Fruit fly (Drosophila melanogaster): Measurements from ENCODE around the gene CG7953.
A peak's percentile ranks its signal among the peaks of the same experiment; 100 is the strongest.

CG7953 gene

dm6 chr2L:13847625-13848024 lies at the start of gene CG7953:
CG7953 (plus strand) TSS chr2L:13847925.
- TF ChIP-seq Hr96 (GFP tag; optimal IDR thresholded peaks at IDR 0.05) (no peak), bab1 (GFP tag; optimal IDR thresholded peaks at IDR 0.05) (no peak), Mnt (GFP tag; optimal IDR thresholded peaks at IDR 0.05) (no peak), cnc (optimal IDR thresholded peaks at IDR 0.05) (no peak), kay (GFP tag; ENCODE audit: borderline replicate concordance) (no peak), CG7101 (tag; optimal IDR thresholded peaks at IDR 0.05) (no peak), pad (GFP tag; optimal IDR thresholded peaks at IDR 0.05) (no peak), CG11617 (GFP tag; optimal IDR thresholded peaks at IDR 0.05) (no peak), CG5204 (GFP tag; optimal IDR thresholded peaks at IDR 0.05) (no peak), CG12768 (GFP tag; optimal IDR thresholded peaks at IDR 0.05) (no peak), CG1620 (GFP tag; optimal IDR thresholded peaks at IDR 0.05) (no peak), ovo (GFP tag; optimal IDR thresholded peaks at IDR 0.05) (no peak), toe (GFP tag; optimal IDR thresholded peaks at IDR 0.05) (no peak), Clk (GFP tag; optimal IDR thresholded peaks at IDR 0.05) (no peak), CG7045 (GFP tag; optimal IDR thresholded peaks at IDR 0.05) (no peak), cic (GFP tag; optimal IDR thresholded peaks at IDR 0.05) (no peak)

- no peak for TF ChIP-seq toe (GFP tag; optimal IDR thresholded peaks at IDR 0.05)
- no peak for TF ChIP-seq ovo (GFP tag; optimal IDR thresholded peaks at IDR 0.05)
- TF ChIP-seq CG7101 (tag; optimal IDR thresholded peaks at IDR 0.05): peak; percentile 61
- TF ChIP-seq CG7045 (GFP tag; optimal IDR thresholded peaks at IDR 0.05): peak; percentile 47
- TF ChIP-seq Crg-1 (GFP tag; optimal IDR thresholded peaks at IDR 0.05): peak; percentile 12
- TF ChIP-seq CG11617 (GFP tag; optimal IDR thresholded peaks at IDR 0.05): no peak
- TF ChIP-seq Clk (GFP tag; optimal IDR thresholded peaks at IDR 0.05): no peak
- TF ChIP-seq bab1 (GFP tag; optimal IDR thresholded peaks at IDR 0.05): no peak
- TF ChIP-seq CG12768 (GFP tag; optimal IDR thresholded peaks at IDR 0.05): peak; percentile 16
- peak; percentile 40 for TF ChIP-seq CG33017 (tag; optimal IDR thresholded peaks at IDR 0.05)
- peak; percentile 60 for TF ChIP-seq cic (GFP tag; optimal IDR thresholded peaks at IDR 0.05)
These were observed 46.6 kb upstream of the CG7953 start for dm6 chr2L:13801166-13801565.

- peak; percentile 35 for TF ChIP-seq Mnt (GFP tag; optimal IDR thresholded peaks at IDR 0.05)
- peak; percentile 58 for TF ChIP-seq CG12768 (GFP tag; optimal IDR thresholded peaks at IDR 0.05)
- no peak for TF ChIP-seq CG7045 (GFP tag; optimal IDR thresholded peaks at IDR 0.05)
- peak; percentile 51 for TF ChIP-seq cic (GFP tag; optimal IDR thresholded peaks at IDR 0.05)
These were observed 45.6 kb upstream of the CG7953 start for dm6 chr2L:13802075-13802639.

dm6 chr2L:13803032-13803661 lies 44.6 kb upstream of the CG7953 start, which contains the start of gene CAH1:
CAH1 (plus strand) TSS chr2L:13803626.
- TF ChIP-seq cnc (optimal IDR thresholded peaks at IDR 0.05): peak in 1 of 2 experiments; percentile 37
- no peak for TF ChIP-seq Clk (GFP tag; optimal IDR thresholded peaks at IDR 0.05)
- TF ChIP-seq toe (GFP tag; optimal IDR thresholded peaks at IDR 0.05): no peak
- TF ChIP-seq tj (GFP tag; optimal IDR thresholded peaks at IDR 0.05): peak; percentile 32
- no peak for TF ChIP-seq CG14711 (tag; optimal IDR thresholded peaks at IDR 0.05)
- TF ChIP-seq CG11617 (GFP tag; optimal IDR thresholded peaks at IDR 0.05): no peak
- TF ChIP-seq pad (GFP tag; optimal IDR thresholded peaks at IDR 0.05): no peak
- TF ChIP-seq bab1 (GFP tag; optimal IDR thresholded peaks at IDR 0.05): no peak
- TF ChIP-seq kay (GFP tag; ENCODE audit: borderline replicate concordance): no peak
- peak; percentile 23 for TF ChIP-seq ovo (GFP tag; optimal IDR thresholded peaks at IDR 0.05)
- TF ChIP-seq Mnt (GFP tag; optimal IDR thresholded peaks at IDR 0.05): peak; percentile 11
- TF ChIP-seq CG7045 (GFP tag; optimal IDR thresholded peaks at IDR 0.05): no peak
- no peak for TF ChIP-seq CG1620 (GFP tag; optimal IDR thresholded peaks at IDR 0.05)
- no peak for TF ChIP-seq Hr96 (GFP tag; optimal IDR thresholded peaks at IDR 0.05)
- no peak for TF ChIP-seq CG7101 (tag; optimal IDR thresholded peaks at IDR 0.05)
- TF ChIP-seq CG33017 (tag; optimal IDR thresholded peaks at IDR 0.05): peak; percentile 1
- no peak for TF ChIP-seq CG5204 (GFP tag; optimal IDR thresholded peaks at IDR 0.05)
- TF ChIP-seq CG12768 (GFP tag; optimal IDR thresholded peaks at IDR 0.05): peak; percentile 70
- TF ChIP-seq Crg-1 (GFP tag; optimal IDR thresholded peaks at IDR 0.05): no peak
- TF ChIP-seq cic (GFP tag; optimal IDR thresholded peaks at IDR 0.05): peak; percentile 52

- TF ChIP-seq kay (GFP tag; ENCODE audit: borderline replicate concordance): peak; percentile 90
- no peak for TF ChIP-seq CG11617 (GFP tag; optimal IDR thresholded peaks at IDR 0.05)
- TF ChIP-seq ovo (GFP tag; optimal IDR thresholded peaks at IDR 0.05): no peak
- no peak for TF ChIP-seq cic (GFP tag; optimal IDR thresholded peaks at IDR 0.05)
These were observed 43.7 kb upstream of the CG7953 start for dm6 chr2L:13803805-13804560.

- no peak for TF ChIP-seq CG11617 (GFP tag; optimal IDR thresholded peaks at IDR 0.05)
- TF ChIP-seq cic (GFP tag; optimal IDR thresholded peaks at IDR 0.05): peak; percentile 3
- no peak for TF ChIP-seq CG5204 (GFP tag; optimal IDR thresholded peaks at IDR 0.05)
These were observed 43.1 kb upstream of the CG7953 start for dm6 chr2L:13804561-13805067.
